Worm (Caenorhabditis elegans): ENCODE results near the gene C48B4.12.

C48B4.12 gene

DNA sequence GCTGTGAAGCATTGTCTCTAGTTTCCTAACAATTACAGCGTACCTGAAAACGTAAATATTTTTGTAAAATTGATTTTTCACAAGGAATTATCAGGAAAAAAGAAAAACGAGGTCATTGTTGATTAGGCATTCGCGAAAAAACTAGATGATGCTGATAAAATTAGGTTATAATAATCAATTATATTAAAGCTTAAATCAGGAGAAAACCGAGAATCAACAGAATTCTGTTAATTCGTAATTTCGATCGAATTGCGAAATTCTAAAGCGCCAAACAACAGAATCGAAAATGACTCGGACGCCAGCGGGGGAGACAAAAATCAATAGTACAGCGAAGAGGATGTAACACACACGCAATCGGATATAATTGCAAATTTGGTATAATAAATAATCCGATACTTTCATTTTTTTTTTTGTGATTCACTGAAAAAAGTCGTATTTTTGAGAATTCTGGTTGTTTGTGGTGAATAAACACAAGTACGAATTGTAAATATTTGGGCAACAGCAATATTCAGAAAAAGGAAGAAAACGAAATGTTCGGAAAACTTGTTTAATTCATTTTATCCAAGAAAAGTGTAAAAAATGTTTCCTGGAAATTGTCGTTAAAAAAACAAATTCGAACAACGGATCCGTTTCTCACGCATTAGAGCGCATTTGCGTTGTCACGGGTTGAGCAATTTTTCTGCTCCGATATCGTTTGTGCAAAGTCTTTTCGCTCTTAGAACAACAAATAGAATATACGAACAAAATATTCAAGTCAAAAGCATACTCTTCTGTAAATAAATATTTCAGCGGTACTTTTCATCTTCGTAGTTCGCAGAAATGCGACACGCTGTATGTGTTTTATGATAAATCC, 16.9 kb upstream of the C48B4.12 start, which contains the start of gene ced-7:
TSS of gene ced-7 (minus strand) at position 51 of the 853 bp plus-strand sequence.
- no peak for TF ChIP-seq ceh-83 (GFP tag; optimal IDR thresholded peaks at IDR 0.05)
- TF ChIP-seq mab-5 (tag; optimal IDR thresholded peaks at IDR 0.05), result no peak
- no peak for TF ChIP-seq elt-1 (tag; optimal IDR thresholded peaks at IDR 0.05; ENCODE audit: borderline replicate concordance, insufficient read depth)
- TF ChIP-seq unc-62 (GFP tag; optimal IDR thresholded peaks at IDR 0.05), result no peak
- TF ChIP-seq elt-3 (tag; optimal IDR thresholded peaks at IDR 0.05), result no peak
- no peak for TF ChIP-seq ham-2 (GFP tag; optimal IDR thresholded peaks at IDR 0.05)
- TF ChIP-seq ces-1 (GFP tag; optimal IDR thresholded peaks at IDR 0.05), result peak; percentile 11
- no peak for TF ChIP-seq unc-120 (tag; optimal IDR thresholded peaks at IDR 0.05; ENCODE audit: poor library complexity, severe bottlenecking)
- TF ChIP-seq mep-1 (tag; optimal IDR thresholded peaks at IDR 0.05), result peak; percentile 35
- no peak for TF ChIP-seq flh-1 (GFP tag; optimal IDR thresholded peaks at IDR 0.05)
- TF ChIP-seq sptf-1 (tag; optimal IDR thresholded peaks at IDR 0.05), result no peak
- no peak for TF ChIP-seq ztf-11 (tag; optimal IDR thresholded peaks at IDR 0.05)

ce11 chrIII:9582240-9582639, 14.9 kb upstream of the C48B4.12 start, which contains the start of gene C48B4.3:
C48B4.3 (minus strand) TSS chrIII:9582388.
- TF ChIP-seq unc-120 (tag; optimal IDR thresholded peaks at IDR 0.05; ENCODE audit: poor library complexity, severe bottlenecking) (no peak), sptf-1 (tag; optimal IDR thresholded peaks at IDR 0.05) (no peak), tbx-8 (GFP tag; optimal IDR thresholded peaks at IDR 0.05) (no peak), elt-3 (tag; optimal IDR thresholded peaks at IDR 0.05) (no peak), unc-39 (tag; optimal IDR thresholded peaks at IDR 0.05) (no peak), bed-3 (GFP tag; optimal IDR thresholded peaks at IDR 0.05) (no peak)

- TF ChIP-seq ces-1 (GFP tag; optimal IDR thresholded peaks at IDR 0.05) (peak; percentile 89), tbx-8 (GFP tag; optimal IDR thresholded peaks at IDR 0.05) (no peak), nhr-76 (tag; optimal IDR thresholded peaks at IDR 0.05) (no peak), ztf-11 (tag; optimal IDR thresholded peaks at IDR 0.05) (no peak), unc-39 (tag; optimal IDR thresholded peaks at IDR 0.05) (no peak), unc-62 (GFP tag; optimal IDR thresholded peaks at IDR 0.05) (no peak)
Measured at ce11 chrIII:9583224-9583623, 13.9 kb upstream of the C48B4.12 start.

- no peak for TF ChIP-seq lsy-2 (tag; optimal IDR thresholded peaks at IDR 0.05)
- TF ChIP-seq ces-1 (GFP tag; optimal IDR thresholded peaks at IDR 0.05), result peak; percentile 98
Measured at ce11 chrIII:9585314-9585713, 11.8 kb upstream of the C48B4.12 start.

ce11 chrIII:9590212-9590611, 6.9 kb upstream of the C48B4.12 start:
- TF ChIP-seq lin-13 (tag; optimal IDR thresholded peaks at IDR 0.05) (no peak), unc-120 (tag; optimal IDR thresholded peaks at IDR 0.05; ENCODE audit: poor library complexity, severe bottlenecking) (no peak), drap-1 (GFP tag; optimal IDR thresholded peaks at IDR 0.05) (no peak)

- no peak for TF ChIP-seq mab-5 (tag; optimal IDR thresholded peaks at IDR 0.05)
- TF ChIP-seq ztf-11 (tag; optimal IDR thresholded peaks at IDR 0.05), result no peak
- no peak for TF ChIP-seq pha-4 (tag; optimal IDR thresholded peaks at IDR 0.05)
- no peak for TF ChIP-seq elt-3 (tag; optimal IDR thresholded peaks at IDR 0.05)
- TF ChIP-seq nhr-76 (tag; optimal IDR thresholded peaks at IDR 0.05), result no peak
- no peak for TF ChIP-seq ceh-43 (GFP tag; optimal IDR thresholded peaks at IDR 0.05)
- TF ChIP-seq M03D4.4 (tag; optimal IDR thresholded peaks at IDR 0.05), result no peak
Measured at ce11 chrIII:9592118-9592517, 5.0 kb upstream of the C48B4.12 start, which contains the start of gene acox-1.5. acox-1.5 (minus strand) TSS chrIII:9592192.

DNA sequence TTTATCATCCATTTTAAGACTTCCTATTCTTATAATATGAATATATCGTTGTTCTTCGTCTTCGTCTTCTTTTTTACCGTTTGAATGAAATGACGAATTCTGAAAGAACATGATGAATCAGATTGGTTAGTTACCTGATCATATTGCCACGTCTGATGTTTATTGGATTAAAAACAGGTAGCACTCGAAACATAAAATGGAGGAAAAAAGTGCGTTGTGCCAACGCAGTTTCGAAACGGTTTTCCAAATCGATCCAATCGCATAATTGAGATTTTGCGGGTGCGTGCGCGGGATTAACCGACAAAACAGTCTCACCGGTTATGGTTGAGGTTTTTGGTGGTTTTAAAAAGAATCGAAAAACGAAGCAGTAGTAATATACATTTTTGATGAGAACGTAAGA, 1.6 kb upstream of the C48B4.12 start, which contains the start of gene rom-2:
TSS of gene rom-2 (minus strand) at position 101 of the 400 bp plus-strand sequence.
- TF ChIP-seq lin-13 (tag; optimal IDR thresholded peaks at IDR 0.05) (no peak), unc-62 (GFP tag; optimal IDR thresholded peaks at IDR 0.05) (no peak), nhr-237 (tag; optimal IDR thresholded peaks at IDR 0.05) (no peak), zip-8 (tag; optimal IDR thresholded peaks at IDR 0.05) (no peak), drap-1 (GFP tag; optimal IDR thresholded peaks at IDR 0.05) (no peak), ceh-39 (tag; optimal IDR thresholded peaks at IDR 0.05) (no peak), snpc-4 (tag; optimal IDR thresholded peaks at IDR 0.05) (no peak), cnd-1 (tag; optimal IDR thresholded peaks at IDR 0.05) (no peak), ceh-83 (GFP tag; optimal IDR thresholded peaks at IDR 0.05) (no peak), mls-2 (tag; optimal IDR thresholded peaks at IDR 0.05) (no peak), tbx-8 (GFP tag; optimal IDR thresholded peaks at IDR 0.05) (no peak), ceh-43 (GFP tag; optimal IDR thresholded peaks at IDR 0.05) (no peak), ham-2 (GFP tag; optimal IDR thresholded peaks at IDR 0.05) (no peak), nhr-76 (tag; optimal IDR thresholded peaks at IDR 0.05) (no peak), sem-2 (GFP tag; optimal IDR thresholded peaks at IDR 0.05) (no peak), nhr-28 (tag; optimal IDR thresholded peaks at IDR 0.05) (no peak)

Measured in whole organism, mixed stage, embryonic.